Worm (Caenorhabditis elegans) whole organism, L1 larva: Measurements from ENCODE around the gene str-180.

Experiments
- C04F5.9 ChIP-seq: sonication (generic microtip); optimal IDR thresholded peaks from 2 replicates; lab custom pipeline; 2016; ENCODE audit warnings: missing genetic modification characterization, missing compliant biosample characterization
- F16B12.6 ChIP-seq: fragments of 150-350 bp; optimal IDR thresholded peaks from 2 replicates; lab custom pipeline; 2014; ENCODE audit warnings: missing biosample characterization, missing genetic modification characterization
- Y116A8C.19 ChIP-seq: sonication (generic microtip); optimal IDR thresholded peaks from 2 replicates; lab custom pipeline; 2016; ENCODE audit warnings: missing compliant biosample characterization, missing genetic modification characterization, borderline replicate concordance
- alr-1 ChIP-seq: fragments of 200-800 bp; sonication (Bioruptor generic); optimal IDR thresholded peaks from 2 replicates; lab custom pipeline; 2018; ENCODE audit warnings: borderline replicate concordance, mild to moderate bottlenecking, missing genetic modification characterization, missing compliant biosample characterization
- blmp-1 ChIP-seq: fragments of 150-350 bp; optimal IDR thresholded peaks from 2 replicates; lab custom pipeline; 2014; ENCODE audit warnings: missing biosample characterization, missing genetic modification characterization
- ceh-63 ChIP-seq: fragments of 200-800 bp; sonication (Bioruptor generic); optimal IDR thresholded peaks from 2 replicates; lab custom pipeline; 2018; ENCODE audit warnings: mild to moderate bottlenecking, missing genetic modification characterization, missing compliant biosample characterization
- ceh-8 ChIP-seq: fragments of 200-800 bp; sonication (Bioruptor generic); optimal IDR thresholded peaks from 2 replicates; lab custom pipeline; 2018; ENCODE audit warnings: mild to moderate bottlenecking, missing genetic modification characterization, moderate library complexity, missing compliant biosample characterization
- ceh-82 ChIP-seq, 3 experiments: fragments of 150-350 bp in 1 of 3; sonication (generic microtip) in 2 of 3; optimal IDR thresholded peaks; 2 replicates each; lab custom pipeline; 2014 to 2017; ENCODE audit warnings: missing biosample characterization in 3 of 3, missing genetic modification characterization in 3 of 3
- dpl-1 ChIP-seq, 3 experiments: fragments of 150-350 bp in 2 of 3; sonication (generic microtip) in 1 of 3; optimal IDR thresholded peaks; 2 replicates each; lab custom pipeline; 2014 to 2017; ENCODE audit warnings: missing biosample characterization in 3 of 3, missing genetic modification characterization in 3 of 3, missing genetic modification reagents in 3 of 3
- efl-1 ChIP-seq, 4 experiments: fragments of 150-350 bp; optimal IDR thresholded peaks in 3 of 4; peaks in 1 of 4; 1 replicate in 1 of 4; 2 replicates in 3 of 4; lab custom pipeline; 2014; ENCODE audit warnings: missing biosample characterization in 2 of 4, missing genetic modification characterization in 2 of 4, missing genetic modification reagents in 2 of 4
- egl-13 ChIP-seq: sonication (generic microtip); optimal IDR thresholded peaks from 2 replicates; lab custom pipeline; 2016; ENCODE audit warnings: missing genotype, missing genetic modification reagents, missing genetic modification characterization, missing compliant biosample characterization
- elt-2 ChIP-seq: sonication (generic microtip); optimal IDR thresholded peaks from 2 replicates; lab custom pipeline; 2016; ENCODE audit warnings: missing genetic modification characterization, mild to moderate bottlenecking, inconsistent platforms, missing compliant biosample characterization, missing genetic modification reagents
- fkh-10 ChIP-seq: sonication (generic microtip); optimal IDR thresholded peaks from 2 replicates; lab custom pipeline; 2017; ENCODE audit warnings: missing biosample characterization, missing genetic modification reagents, missing genetic modification characterization
- fkh-8 ChIP-seq: sonication (generic microtip); optimal IDR thresholded peaks from 2 replicates; lab custom pipeline; 2016; ENCODE audit warnings: mild to moderate bottlenecking, missing genetic modification characterization, missing compliant biosample characterization
- fos-1 ChIP-seq: fragments of 150-350 bp; optimal IDR thresholded peaks from 2 replicates; lab custom pipeline; 2014; ENCODE audit warnings: missing biosample characterization, missing genetic modification characterization
- grh-1 ChIP-seq: fragments of 200-800 bp; sonication (Bioruptor generic); IDR thresholded peaks from 2 replicates; pipeline ENCODE4 v1.3.6; 2022; ENCODE audit warnings: missing genetic modification reagents, missing genetic modification characterization, missing compliant biosample characterization
- lin-13 ChIP-seq: fragments of 150-350 bp; optimal IDR thresholded peaks from 2 replicates; lab custom pipeline; 2014; ENCODE audit warnings: missing biosample characterization, missing genetic modification reagents, missing genetic modification characterization
- lin-14 ChIP-seq: fragments of 200-800 bp; sonication (Bioruptor generic); optimal IDR thresholded peaks from 2 replicates; lab custom pipeline; 2018; ENCODE audit warnings: mild to moderate bottlenecking, missing genetic modification characterization, moderate library complexity, missing compliant biosample characterization
- lsy-2 ChIP-seq, 2 experiments: fragments of 150-350 bp; optimal IDR thresholded peaks; 2 replicates each; lab custom pipeline; 2014; ENCODE audit warnings: missing biosample characterization in 2 of 2, missing genetic modification characterization in 2 of 2
- mdl-1 ChIP-seq, 2 experiments: fragments of 150-350 bp; optimal IDR thresholded peaks; 2 replicates each; lab custom pipeline; 2014 to 2017; ENCODE audit warnings: missing biosample characterization in 2 of 2, missing genetic modification characterization in 2 of 2, inconsistent platforms in 1 of 2
- nhr-11 ChIP-seq: fragments of 150-350 bp; optimal IDR thresholded peaks from 2 replicates; lab custom pipeline; 2014; ENCODE audit warnings: missing biosample characterization, missing genetic modification characterization
- nhr-19 ChIP-seq: fragments of 200-800 bp; sonication (Bioruptor generic); conservative IDR thresholded peaks from 2 replicates; pipeline ENCODE4 v1.3.6; 2022; ENCODE audit warnings: missing genetic modification characterization, missing compliant biosample characterization
- nhr-20 ChIP-seq: sonication (generic microtip); optimal IDR thresholded peaks from 2 replicates; lab custom pipeline; 2016; ENCODE audit warnings: mild to moderate bottlenecking, missing genetic modification characterization, missing compliant biosample characterization
- nhr-28 ChIP-seq: fragments of 150-350 bp; optimal IDR thresholded peaks from 2 replicates; lab custom pipeline; 2014; ENCODE audit warnings: missing biosample characterization, missing genetic modification characterization
- nhr-71 ChIP-seq: sonication (generic microtip); optimal IDR thresholded peaks from 2 replicates; lab custom pipeline; 2016; ENCODE audit warnings: mild to moderate bottlenecking, missing genetic modification characterization, moderate library complexity, missing compliant biosample characterization
- nhr-76 ChIP-seq: sonication (generic microtip); optimal IDR thresholded peaks from 2 replicates; lab custom pipeline; 2017; ENCODE audit warnings: missing biosample characterization, missing genetic modification characterization
- nhr-77 ChIP-seq: fragments of 150-350 bp; optimal IDR thresholded peaks from 2 replicates; lab custom pipeline; 2014; ENCODE audit warnings: missing biosample characterization, missing genetic modification characterization
- nhr-90 ChIP-seq: sonication (generic microtip); optimal IDR thresholded peaks from 2 replicates; lab custom pipeline; 2016; ENCODE audit warnings: mild to moderate bottlenecking, missing genetic modification characterization, missing compliant biosample characterization; ENCODE audit not compliant: poor library complexity
- pax-3 ChIP-seq: fragments of 200-800 bp; sonication (Bioruptor generic); optimal IDR thresholded peaks from 2 replicates; lab custom pipeline; 2018; ENCODE audit warnings: mild to moderate bottlenecking, missing genetic modification characterization, moderate library complexity, missing compliant biosample characterization
- rnt-1 ChIP-seq: sonication (generic microtip); optimal IDR thresholded peaks from 2 replicates; lab custom pipeline; 2016; ENCODE audit warnings: mild to moderate bottlenecking, missing genetic modification characterization, moderate library complexity, missing compliant biosample characterization
- skn-1 ChIP-seq: fragments of 150-350 bp; optimal IDR thresholded peaks from 2 replicates; lab custom pipeline; 2014; ENCODE audit warnings: missing biosample characterization, missing genetic modification characterization
- snpc-4 ChIP-seq: fragments of 150-350 bp; optimal IDR thresholded peaks from 2 replicates; lab custom pipeline; 2014; ENCODE audit warnings: missing biosample characterization, missing genetic modification characterization
- snu-23 ChIP-seq: sonication (generic microtip); optimal IDR thresholded peaks from 2 replicates; lab custom pipeline; 2016; ENCODE audit warnings: missing genetic modification characterization, missing compliant biosample characterization
- sox-4 ChIP-seq: sonication (generic microtip); optimal IDR thresholded peaks from 2 replicates; lab custom pipeline; 2016; ENCODE audit warnings: missing genetic modification characterization, missing compliant biosample characterization
- sptf-1 ChIP-seq: fragments of 150-350 bp; optimal IDR thresholded peaks from 2 replicates; lab custom pipeline; 2014; ENCODE audit warnings: missing biosample characterization, missing genetic modification characterization
- sup-37 ChIP-seq: fragments of 200-800 bp; sonication (Bioruptor generic); optimal IDR thresholded peaks from 2 replicates; lab custom pipeline; 2018; ENCODE audit warnings: mild to moderate bottlenecking, missing genetic modification characterization, missing compliant biosample characterization
- tbx-2 ChIP-seq: sonication (generic microtip); optimal IDR thresholded peaks from 2 replicates; lab custom pipeline; 2016; ENCODE audit warnings: missing genetic modification characterization, missing compliant biosample characterization
- tlp-1 ChIP-seq: fragments of 150-350 bp; optimal IDR thresholded peaks from 2 replicates; lab custom pipeline; 2014; ENCODE audit warnings: missing biosample characterization, missing genetic modification characterization
- unc-130 ChIP-seq: fragments of 150-350 bp; optimal IDR thresholded peaks from 2 replicates; lab custom pipeline; 2017; ENCODE audit warnings: missing biosample characterization, missing genetic modification characterization, inconsistent platforms
- unc-98 ChIP-seq: fragments of 200-800 bp; sonication (Bioruptor generic); IDR thresholded peaks from 2 replicates; pipeline ENCODE4 v1.3.6; 2022; ENCODE audit warnings: missing genetic modification characterization, missing compliant biosample characterization
- vab-15 ChIP-seq: sonication (generic microtip); optimal IDR thresholded peaks from 2 replicates; lab custom pipeline; 2017; ENCODE audit warnings: missing genotype, mild to moderate bottlenecking, missing genetic modification characterization, missing compliant biosample characterization
- xbp-1 ChIP-seq: sonication (generic microtip); optimal IDR thresholded peaks from 2 replicates; lab custom pipeline; 2016; ENCODE audit warnings: missing genetic modification characterization, missing compliant biosample characterization
- zip-4 ChIP-seq: fragments of 200-800 bp; sonication (Bioruptor generic); optimal IDR thresholded peaks from 2 replicates; lab custom pipeline; 2018; ENCODE audit warnings: mild to moderate bottlenecking, missing genetic modification characterization, moderate library complexity, missing compliant biosample characterization
- ztf-4 ChIP-seq: fragments of 150-350 bp; optimal IDR thresholded peaks from 2 replicates; lab custom pipeline; 2014; ENCODE audit warnings: missing biosample characterization, missing genetic modification characterization

The str-180 gene

DNA sequence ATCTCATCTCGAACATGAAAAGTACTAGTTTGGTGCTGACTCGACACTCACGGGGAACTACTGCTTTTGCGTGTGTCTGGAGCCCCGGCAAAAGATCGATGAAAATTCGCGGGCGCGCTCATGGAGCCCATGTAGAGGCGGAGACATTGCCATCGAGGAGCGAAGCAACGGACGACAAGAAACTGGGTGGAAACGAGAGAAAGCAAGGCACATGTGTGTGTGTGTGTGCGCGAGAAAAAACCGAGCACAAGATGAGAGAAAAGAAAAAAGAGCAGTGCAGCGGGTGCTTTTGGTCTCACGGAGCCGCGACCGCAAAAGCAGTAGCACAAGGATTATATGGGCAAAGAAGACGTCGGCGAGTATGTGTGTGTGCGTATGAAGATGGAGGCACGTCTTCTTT lies 9.9 kb downstream of the str-180 start (continued):
- TF ChIP-seq nhr-28 = no peak
- no peak for TF ChIP-seq nhr-76 (tag; lab: Kevin White, UChicago)
- no peak for TF ChIP-seq ztf-4 (tag; lab: Kevin White, UChicago)
- no peak for TF ChIP-seq grh-1
- TF ChIP-seq nhr-20 (tag; lab: Kevin White, UChicago) = peak; percentile 8
- TF ChIP-seq zip-4 = no peak
- no peak for TF ChIP-seq sup-37 (GFP tag; lab: Kevin White, UChicago)
- peak; percentile 35 for TF ChIP-seq xbp-1
- no peak for TF ChIP-seq C04F5.9 (tag; lab: Kevin White, UChicago)
- peak; percentile 46 for TF ChIP-seq snpc-4 (tag; lab: Kevin White, UChicago)
- TF ChIP-seq mdl-1 (tag; optimal IDR thresholded peaks at IDR 0.05; lab: Kevin White, UChicago) = peak in 1 of 2 experiments; percentile 46

DNA sequence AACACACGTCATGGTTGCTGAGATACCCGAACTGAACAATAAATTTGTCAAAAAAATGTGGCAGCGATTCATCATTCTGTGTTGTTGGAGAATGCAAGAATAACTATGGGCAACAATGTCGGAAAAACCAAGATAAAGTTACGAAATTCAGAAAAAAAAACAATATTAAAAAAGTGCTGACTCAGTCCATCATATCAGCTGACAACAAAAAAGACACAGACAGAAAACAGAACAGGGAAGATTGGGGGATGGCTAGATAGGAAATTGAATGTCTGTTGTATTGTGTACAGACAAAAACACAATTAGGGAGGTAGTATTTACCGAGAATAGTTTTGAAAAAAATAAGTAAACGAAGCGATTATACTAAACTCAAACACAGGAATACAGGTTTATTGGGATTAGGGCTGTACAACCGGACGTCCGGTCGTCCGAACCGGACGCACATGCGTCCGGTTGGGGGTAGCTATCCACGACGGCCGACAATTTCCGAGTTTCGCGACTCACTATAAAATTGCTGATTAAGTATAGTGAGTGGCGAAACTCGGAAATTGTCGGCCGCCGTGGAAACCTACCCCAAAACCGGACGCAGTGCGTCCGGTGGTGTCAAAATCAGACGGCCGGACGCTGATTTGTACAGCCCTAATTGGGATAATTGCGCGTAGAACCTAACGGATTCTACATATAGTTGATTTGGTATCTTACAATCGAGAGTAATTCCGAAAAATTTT lies 10.9 kb downstream of the str-180 start:
- TF ChIP-seq snpc-4 (tag; lab: Kevin White, UChicago) (peak; percentile 56), ceh-82 (tag; optimal IDR thresholded peaks at IDR 0.05; lab: Kevin White, UChicago) (peak in 1 of 3 experiments; percentile 10), nhr-71 (tag; lab: Kevin White, UChicago) (no peak)
- TF ChIP-seq, all 84 proteins: peak for 2

DNA sequence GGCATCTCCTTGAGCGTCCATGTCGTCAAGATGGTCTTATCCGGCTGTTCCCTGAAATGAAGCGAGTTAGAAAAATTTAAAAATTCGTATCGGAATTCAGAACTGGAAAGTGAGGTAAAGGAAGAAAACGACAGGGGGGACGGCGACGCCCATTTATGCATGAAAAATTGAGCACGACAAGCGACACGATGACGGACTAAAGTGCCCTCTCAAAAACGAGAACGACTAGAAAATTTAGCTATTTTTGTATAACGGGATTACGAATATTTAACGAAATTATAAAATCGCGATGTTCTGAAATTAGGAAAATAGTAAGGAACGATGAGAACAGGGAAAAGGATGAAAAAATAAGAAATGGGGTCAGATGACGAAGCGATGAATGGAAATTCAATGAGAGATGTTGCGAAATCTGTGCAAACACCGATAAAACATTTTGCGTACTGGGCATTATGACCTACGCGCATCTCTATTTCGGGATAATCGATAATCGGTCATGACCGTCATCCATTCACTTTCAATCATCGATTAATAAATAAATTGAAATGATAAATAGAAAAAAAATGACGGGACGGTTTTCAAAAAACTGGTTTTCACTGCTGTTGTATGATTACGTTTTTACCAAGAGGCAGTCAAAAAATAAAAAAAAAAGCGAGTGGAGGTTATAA lies 12.1 kb downstream of the str-180 start, which contains the start of gene snb-1:
snb-1 (minus strand) TSS at position 51 of the 665 bp plus-strand sequence.
- TF ChIP-seq nhr-28 = no peak
- TF ChIP-seq xbp-1 = peak; percentile 65
- TF ChIP-seq C04F5.9 (tag; lab: Kevin White, UChicago) = no peak
- peak; percentile 76 for TF ChIP-seq snpc-4 (tag; lab: Kevin White, UChicago)
- peak; percentile 64 to 82 for TF ChIP-seq lsy-2 (tag; optimal IDR thresholded peaks at IDR 0.05; lab: Kevin White, UChicago)
- TF ChIP-seq snu-23 (GFP tag; lab: Kevin White, UChicago) = peak; percentile 82
- peak; percentile 49 for TF ChIP-seq rnt-1 (tag; lab: Kevin White, UChicago)
- TF ChIP-seq sptf-1 (tag; lab: Kevin White, UChicago) = no peak
- no peak for TF ChIP-seq elt-2 (tag; lab: Kevin White, UChicago)
- TF ChIP-seq ztf-4 (tag; lab: Kevin White, UChicago) = peak; percentile 35
- peak; percentile 74 for TF ChIP-seq lin-14 (GFP tag; lab: Kevin White, UChicago)
- TF ChIP-seq nhr-11 (tag; lab: Kevin White, UChicago) = no peak
- TF ChIP-seq unc-98 (GFP tag; lab: Robert Waterston, UW) = no peak
- peak; percentile 69 to 70 for TF ChIP-seq efl-1 (optimal IDR thresholded peaks at IDR 0.05; lab: Kevin White, UChicago)
- TF ChIP-seq efl-1 (GFP tag; optimal IDR thresholded peaks at IDR 0.05 in 1 of 2; lab: Kevin White, UChicago) = peak; percentile 66 to 97
- TF ChIP-seq fkh-8 (tag; lab: Kevin White, UChicago) = no peak
- no peak for TF ChIP-seq vab-15 (tag; lab: Kevin White, UChicago)
- peak; percentile 91 for TF ChIP-seq skn-1
- TF ChIP-seq blmp-1 (tag; lab: Kevin White, UChicago) = peak; percentile 87
- TF ChIP-seq ceh-8 (GFP tag; lab: Kevin White, UChicago) = no peak
- TF ChIP-seq lin-13 (GFP tag; lab: Kevin White, UChicago) = peak; percentile 35
- TF ChIP-seq ceh-63 = no peak
- peak; percentile 79 for TF ChIP-seq nhr-71 (tag; lab: Kevin White, UChicago)
- peak; percentile 19 for TF ChIP-seq nhr-77 (tag; lab: Kevin White, UChicago)
- peak; percentile 95 for TF ChIP-seq F16B12.6
- TF ChIP-seq zip-4 = peak; percentile 99
- no peak for TF ChIP-seq alr-1
- no peak for TF ChIP-seq Y116A8C.19
- peak; percentile 61 to 71 (median 62) for TF ChIP-seq dpl-1 (GFP tag; optimal IDR thresholded peaks at IDR 0.05; lab: Kevin White, UChicago)
- TF ChIP-seq tbx-2 = peak; percentile 60
- TF ChIP-seq fos-1 = peak; percentile 1
- peak; percentile 80 for TF ChIP-seq unc-130 (tag; lab: Kevin White, UChicago)
- TF ChIP-seq tlp-1 = no peak
- peak; percentile 57 for TF ChIP-seq egl-13 (tag; lab: Kevin White, UChicago)
- TF ChIP-seq nhr-19 (GFP tag; lab: Robert Waterston, UW) = peak; percentile 54
- no peak for TF ChIP-seq fkh-10 (GFP tag; lab: Kevin White, UChicago)
- peak; percentile 58 for TF ChIP-seq grh-1
- TF ChIP-seq pax-3 (tag; lab: Kevin White, UChicago) = no peak
- TF ChIP-seq sox-4 (tag; lab: Kevin White, UChicago) = peak; percentile 4
- TF ChIP-seq mdl-1 (tag; optimal IDR thresholded peaks at IDR 0.05; lab: Kevin White, UChicago) = peak in 1 of 2 experiments; percentile 57
- TF ChIP-seq nhr-90 (tag; lab: Kevin White, UChicago) = peak; percentile 71
